Worm (Caenorhabditis elegans): ENCODE data around the gene frpr-13.

The frpr-13 gene

ce11 chrV:8927715-8928114 lies 28.9 kb downstream of the frpr-13 start:
- TF ChIP-seq madf-10 (tag; optimal IDR thresholded peaks at IDR 0.05) (no peak), nfyb-1 (GFP tag; IDR thresholded peaks at IDR 0.05) (no peak), tlf-1 (GFP tag; optimal IDR thresholded peaks at IDR 0.05) (no peak), mel-28 (tag; optimal IDR thresholded peaks at IDR 0.05; ENCODE audit: borderline replicate concordance) (no peak), egl-18 (GFP tag; IDR thresholded peaks at IDR 0.05) (no peak), aptf-2 (GFP tag; conservative IDR thresholded peaks at IDR 0.05) (no peak), F33H1.4 (GFP tag; IDR thresholded peaks at IDR 0.05) (no peak), madf-3 (GFP tag; IDR thresholded peaks at IDR 0.05) (no peak), lin-26 (GFP tag; IDR thresholded peaks at IDR 0.05) (no peak)

ce11 chrV:8928967-8929366 lies 30.1 kb downstream of the frpr-13 start, which contains the start of gene H14N18.4:
H14N18.4 (minus strand) TSS chrV:8928978.
- TF ChIP-seq ama-1 (optimal IDR thresholded peaks at IDR 0.05): no peak
- no peak for TF ChIP-seq ama-1 (GFP tag; optimal IDR thresholded peaks at IDR 0.05)
- no peak for TF ChIP-seq B0019.2 (GFP tag; conservative IDR thresholded peaks at IDR 0.05)
- TF ChIP-seq die-1 (tag; optimal IDR thresholded peaks at IDR 0.05): no peak
- TF ChIP-seq K11D2.4 (GFP tag; IDR thresholded peaks at IDR 0.05): no peak
- TF ChIP-seq snpc-1.1 (tag; optimal IDR thresholded peaks at IDR 0.05; ENCODE audit: insufficient read depth): no peak
- no peak for TF ChIP-seq T26A5.8 (tag; optimal IDR thresholded peaks at IDR 0.05)
- TF ChIP-seq tbx-9 (tag; optimal IDR thresholded peaks at IDR 0.05; ENCODE audit: borderline replicate concordance): no peak
- no peak for TF ChIP-seq gei-17 (GFP tag; optimal IDR thresholded peaks at IDR 0.05)
- no peak for TF ChIP-seq mcd-1 (GFP tag; IDR thresholded peaks at IDR 0.05)

- no peak for TF ChIP-seq B0019.2 (GFP tag; conservative IDR thresholded peaks at IDR 0.05)
- TF ChIP-seq C06A6.2 (GFP tag; conservative IDR thresholded peaks at IDR 0.05): no peak
- no peak for TF ChIP-seq D2030.7 (GFP tag; IDR thresholded peaks at IDR 0.05)
- TF ChIP-seq mel-28 (tag; optimal IDR thresholded peaks at IDR 0.05; ENCODE audit: borderline replicate concordance): no peak
- TF ChIP-seq K12H6.12 (tag; optimal IDR thresholded peaks at IDR 0.05): no peak
- TF ChIP-seq let-526 (GFP tag; IDR thresholded peaks at IDR 0.05): no peak
- TF ChIP-seq nhr-90 (tag; optimal IDR thresholded peaks at IDR 0.05): no peak
- no peak for TF ChIP-seq akir-1 (GFP tag; optimal IDR thresholded peaks at IDR 0.05)
- TF ChIP-seq fkh-3 (tag; optimal IDR thresholded peaks at IDR 0.05): no peak
- TF ChIP-seq zim-3 (tag; optimal IDR thresholded peaks at IDR 0.05): no peak
- TF ChIP-seq F49E8.2 (tag; optimal IDR thresholded peaks at IDR 0.05; ENCODE audit: insufficient read depth): no peak
Observed at ce11 chrV:8932318-8932717, 33.5 kb downstream of the frpr-13 start, which contains the start of gene H14N18.2. H14N18.2 (plus strand) TSS chrV:8932618.

ce11 chrV:8934264-8934663 lies 35.4 kb downstream of the frpr-13 start:
- TF ChIP-seq lag-1 (GFP tag; IDR thresholded peaks at IDR 0.05) (no peak), hrde-1 (tag; optimal IDR thresholded peaks at IDR 0.05; ENCODE audit: borderline replicate concordance) (no peak), F52B5.7 (tag; optimal IDR thresholded peaks at IDR 0.05) (no peak), snpc-1.3 (tag; optimal IDR thresholded peaks at IDR 0.05; ENCODE audit: insufficient read depth) (no peak), atf-7 (tag; optimal IDR thresholded peaks at IDR 0.05) (no peak), dpl-1 (GFP tag; optimal IDR thresholded peaks at IDR 0.05) (no peak), ztf-6 (GFP tag; IDR thresholded peaks at IDR 0.05) (no peak), ztf-22 (GFP tag; optimal IDR thresholded peaks at IDR 0.05) (no peak), B0336.3 (GFP tag; IDR thresholded peaks at IDR 0.05) (no peak), chd-7 (tag; optimal IDR thresholded peaks at IDR 0.05) (no peak), nfya-2 (GFP tag; IDR thresholded peaks at IDR 0.05) (no peak), attf-6 (GFP tag; IDR thresholded peaks at IDR 0.05) (no peak), rec-8 (tag; optimal IDR thresholded peaks at IDR 0.05) (no peak), F37B4.10 (GFP tag; IDR thresholded peaks at IDR 0.05) (no peak), cebp-1 (GFP tag; IDR thresholded peaks at IDR 0.05) (no peak), cebp-1 (tag; optimal IDR thresholded peaks at IDR 0.05) (no peak), snpc-3.4 (tag; optimal IDR thresholded peaks at IDR 0.05) (no peak), F57A8.1 (GFP tag; optimal IDR thresholded peaks at IDR 0.05) (no peak)

Data from whole organism, young adult.